Worm (Caenorhabditis elegans): Measurements from ENCODE around the gene eftu-2.

The eftu-2 gene

DNA sequence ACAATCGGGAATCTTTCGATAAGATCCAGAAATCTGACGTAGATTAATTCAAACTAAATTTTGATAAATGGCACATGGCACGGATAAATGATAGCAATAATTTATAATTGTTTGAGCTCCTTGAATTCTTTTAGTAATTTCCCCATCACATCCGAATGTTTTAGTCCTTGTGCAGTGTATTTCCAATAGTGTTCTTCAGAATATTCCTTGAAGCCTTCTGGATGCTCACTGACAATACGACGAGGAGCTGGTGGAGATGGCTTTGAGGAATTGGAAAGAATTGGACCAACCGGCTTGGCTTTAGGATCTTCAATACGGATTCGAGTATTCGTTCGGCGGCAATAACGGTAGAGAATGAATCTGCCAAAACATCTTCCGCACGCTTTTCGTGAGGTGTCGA is 2.9 kb upstream of the eftu-2 start:
- TF ChIP-seq sptf-1 (tag; optimal IDR thresholded peaks at IDR 0.05) (no peak), ceh-43 (GFP tag; optimal IDR thresholded peaks at IDR 0.05) (no peak), mep-1 (tag; optimal IDR thresholded peaks at IDR 0.05) (no peak), lsy-2 (tag; optimal IDR thresholded peaks at IDR 0.05) (no peak), nhr-2 (tag; optimal IDR thresholded peaks at IDR 0.05) (no peak), nhr-76 (tag; optimal IDR thresholded peaks at IDR 0.05) (no peak), nhr-237 (tag; optimal IDR thresholded peaks at IDR 0.05) (no peak), lin-13 (tag; optimal IDR thresholded peaks at IDR 0.05) (no peak), ceh-83 (GFP tag; optimal IDR thresholded peaks at IDR 0.05) (no peak), bed-3 (GFP tag; optimal IDR thresholded peaks at IDR 0.05) (no peak), lin-32 (GFP tag; optimal IDR thresholded peaks at IDR 0.05) (no peak), ceh-39 (tag; optimal IDR thresholded peaks at IDR 0.05) (no peak), drap-1 (GFP tag; optimal IDR thresholded peaks at IDR 0.05) (no peak), nhr-12 (tag; optimal IDR thresholded peaks at IDR 0.05) (no peak), ham-2 (GFP tag; optimal IDR thresholded peaks at IDR 0.05) (no peak), zip-8 (tag; optimal IDR thresholded peaks at IDR 0.05) (no peak), elt-3 (tag; optimal IDR thresholded peaks at IDR 0.05) (no peak)

ce11 chrIII:6011310-6011709 is 1.9 kb downstream of the eftu-2 start:
- TF ChIP-seq lin-32 (GFP tag; optimal IDR thresholded peaks at IDR 0.05) (no peak), hlh-1 (tag; optimal IDR thresholded peaks at IDR 0.05) (no peak), nhr-28 (tag; optimal IDR thresholded peaks at IDR 0.05) (no peak), ceh-83 (GFP tag; optimal IDR thresholded peaks at IDR 0.05) (no peak), mep-1 (tag; optimal IDR thresholded peaks at IDR 0.05) (no peak), mab-5 (tag; optimal IDR thresholded peaks at IDR 0.05) (no peak), pha-4 (tag; optimal IDR thresholded peaks at IDR 0.05) (no peak), cnd-1 (tag; optimal IDR thresholded peaks at IDR 0.05) (no peak), flh-1 (GFP tag; optimal IDR thresholded peaks at IDR 0.05) (no peak), nhr-2 (tag; optimal IDR thresholded peaks at IDR 0.05) (no peak), mls-2 (tag; optimal IDR thresholded peaks at IDR 0.05) (no peak), M03D4.4 (tag; optimal IDR thresholded peaks at IDR 0.05) (no peak), elt-1 (tag; optimal IDR thresholded peaks at IDR 0.05; ENCODE audit: borderline replicate concordance, insufficient read depth) (no peak), ztf-11 (tag; optimal IDR thresholded peaks at IDR 0.05) (no peak), drap-1 (GFP tag; optimal IDR thresholded peaks at IDR 0.05) (no peak), nhr-237 (tag; optimal IDR thresholded peaks at IDR 0.05) (no peak), tbx-8 (GFP tag; optimal IDR thresholded peaks at IDR 0.05) (no peak)

DNA sequence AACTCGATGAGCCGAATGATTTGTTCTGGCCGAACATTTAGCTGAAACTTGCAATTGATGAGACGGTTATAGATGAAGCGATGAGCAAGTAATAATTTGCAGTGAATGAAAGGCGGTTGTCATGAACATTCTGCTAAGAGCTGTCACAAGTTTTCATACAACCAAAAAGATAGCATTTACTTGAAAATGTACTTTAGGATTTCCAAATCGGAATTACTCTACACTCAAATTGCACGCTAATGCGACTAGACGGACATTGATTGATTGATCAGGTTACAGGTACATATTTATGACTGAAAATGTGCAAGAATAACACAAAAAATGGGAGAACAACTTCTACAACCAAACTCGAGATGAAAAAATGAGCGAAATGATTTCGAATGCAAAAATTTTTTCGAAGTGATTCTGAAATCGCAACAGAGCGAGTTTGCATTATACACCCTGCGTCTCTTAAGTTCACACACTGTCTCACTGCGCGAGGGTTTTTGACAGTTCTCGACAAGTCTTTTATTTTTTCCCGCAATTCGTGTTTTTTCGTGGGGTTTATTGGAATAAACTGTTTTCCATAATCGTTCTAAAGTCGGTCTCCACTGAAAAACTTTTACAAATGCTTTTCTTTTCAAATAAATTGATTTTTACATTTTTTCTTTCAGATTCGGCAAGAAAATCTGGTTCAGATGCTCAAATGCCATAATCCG is 10.3 kb downstream of the eftu-2 start, which contains the start of the genes npp-10 and cyk-3:
npp-10 (minus strand) TSS at position 51 of the 698 bp plus-strand sequence.
cyk-3 (plus strand) TSS at position 648 of the 698 bp plus-strand sequence.
- TF ChIP-seq ham-2 (GFP tag; optimal IDR thresholded peaks at IDR 0.05) (no peak), elt-3 (tag; optimal IDR thresholded peaks at IDR 0.05) (no peak), snpc-4 (tag; optimal IDR thresholded peaks at IDR 0.05) (no peak), elt-1 (tag; optimal IDR thresholded peaks at IDR 0.05; ENCODE audit: borderline replicate concordance, insufficient read depth) (no peak), mep-1 (tag; optimal IDR thresholded peaks at IDR 0.05) (peak; percentile 72), nhr-2 (tag; optimal IDR thresholded peaks at IDR 0.05) (peak; percentile 70), zip-8 (tag; optimal IDR thresholded peaks at IDR 0.05) (no peak), ceh-43 (GFP tag; optimal IDR thresholded peaks at IDR 0.05) (no peak), tbx-8 (GFP tag; optimal IDR thresholded peaks at IDR 0.05) (no peak)

- no peak for TF ChIP-seq lin-13 (tag; optimal IDR thresholded peaks at IDR 0.05)
Measured at ce11 chrIII:6028432-6028831, 19.1 kb downstream of the eftu-2 start, which contains the start of gene tbx-7. TSS of gene tbx-7 (minus strand) at chrIII:6028532.

- no peak for TF ChIP-seq lin-32 (GFP tag; optimal IDR thresholded peaks at IDR 0.05)
- no peak for TF ChIP-seq snpc-4 (tag; optimal IDR thresholded peaks at IDR 0.05)
- TF ChIP-seq ceh-83 (GFP tag; optimal IDR thresholded peaks at IDR 0.05), result no peak
- TF ChIP-seq ces-1 (GFP tag; optimal IDR thresholded peaks at IDR 0.05), result no peak
Measured at ce11 chrIII:6030483-6030882, 21.1 kb downstream of the eftu-2 start, which contains the start of gene ZK328.6. TSS of gene ZK328.6 (minus strand) at chrIII:6030583.

Data from whole organism, mixed stage, embryonic.